Fruit fly (Drosophila melanogaster): ENCODE measurements around the gene CG6686.

Gene CG6686

DNA sequence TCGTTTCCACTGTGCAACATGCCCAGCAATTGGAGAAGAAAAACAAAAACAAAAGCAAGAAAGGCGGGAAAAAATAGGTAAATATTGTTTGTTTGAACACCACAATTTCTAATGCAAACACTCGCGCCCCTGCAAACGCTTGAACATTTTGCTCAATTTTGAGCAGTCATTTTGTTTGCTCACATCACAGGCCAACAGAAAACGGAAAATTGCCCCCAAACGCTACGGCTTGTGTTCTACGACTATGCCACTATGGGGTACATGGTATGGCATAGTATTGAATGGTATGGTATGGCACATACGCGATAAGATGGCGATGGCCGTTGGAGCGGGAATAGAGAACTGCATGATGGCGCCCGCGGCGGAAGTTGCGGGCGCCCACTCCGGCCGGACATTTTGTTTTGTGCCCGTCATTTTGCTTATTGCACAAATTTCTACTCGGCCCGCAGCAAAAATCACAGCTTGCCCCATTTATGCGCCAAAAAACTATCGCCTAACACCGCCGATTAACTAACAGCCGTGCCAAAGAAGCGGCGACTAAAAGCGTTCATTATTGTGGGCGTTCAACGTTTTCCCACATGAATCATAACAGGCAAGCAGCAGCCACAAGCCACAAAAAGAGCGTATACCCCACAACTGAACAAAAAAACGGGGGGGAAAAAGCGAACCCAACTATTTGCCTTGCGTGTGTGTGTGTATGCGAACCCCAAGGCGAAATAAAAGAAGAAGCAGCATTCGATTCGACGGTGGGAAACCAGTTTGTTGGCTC, 16.6 kb upstream of the CG6686 start (continued):
- TF ChIP-seq D19B (GFP tag; optimal IDR thresholded peaks at IDR 0.05) (peak; percentile 7), Six4 (GFP tag; optimal IDR thresholded peaks at IDR 0.05) (peak; percentile 47), CG30431 (GFP tag; optimal IDR thresholded peaks at IDR 0.05) (no peak), Hmr (GFP tag; optimal IDR thresholded peaks at IDR 0.05) (peak; percentile 78), CG34224 (GFP tag; IDR thresholded peaks at IDR 0.05; ENCODE audit: partially characterized antibody) (no peak), crc (GFP tag; optimal IDR thresholded peaks at IDR 0.05) (no peak), gro (GFP tag; optimal IDR thresholded peaks at IDR 0.05) (peak; percentile 42), Hr51 (GFP tag; optimal IDR thresholded peaks at IDR 0.05) (peak in 1 of 2 experiments; percentile 15), odd (GFP tag; optimal IDR thresholded peaks at IDR 0.05) (peak; percentile 89), CG3838 (GFP tag; optimal IDR thresholded peaks at IDR 0.05) (peak; percentile 96), inv (GFP tag; IDR thresholded peaks at IDR 0.05; ENCODE audit: partially characterized antibody) (no peak), p53 (GFP tag; optimal IDR thresholded peaks at IDR 0.05) (no peak), sr (GFP tag; IDR thresholded peaks at IDR 0.05) (no peak), HLH54F (GFP tag; optimal IDR thresholded peaks at IDR 0.05) (no peak), lbe (GFP tag; optimal IDR thresholded peaks at IDR 0.05) (no peak), CG1647 (GFP tag; optimal IDR thresholded peaks at IDR 0.05) (peak; percentile 6), sug (tag; optimal IDR thresholded peaks at IDR 0.05) (peak; percentile 85), CG13296 (GFP tag; optimal IDR thresholded peaks at IDR 0.05) (peak; percentile 67), CG2116 (GFP tag; optimal IDR thresholded peaks at IDR 0.05) (peak; percentile 63), knrl (GFP tag; IDR thresholded peaks at IDR 0.05; ENCODE audit: partially characterized antibody) (no peak), B-H2 (GFP tag; optimal IDR thresholded peaks at IDR 0.05) (peak; percentile 53), CG4730 (GFP tag; IDR thresholded peaks at IDR 0.05) (no peak), caup (GFP tag; optimal IDR thresholded peaks at IDR 0.05; ENCODE audit: severe bottlenecking) (peak; percentile 74), CG10543 (GFP tag; optimal IDR thresholded peaks at IDR 0.05) (peak; percentile 85), CG15601 (tag; optimal IDR thresholded peaks at IDR 0.05) (peak; percentile 88), pum (GFP tag; optimal IDR thresholded peaks at IDR 0.05) (no peak), CG33557 (GFP tag; optimal IDR thresholded peaks at IDR 0.05) (peak; percentile 93), CG10147 (GFP tag; optimal IDR thresholded peaks at IDR 0.05) (peak; percentile 39), CG9215 (GFP tag; IDR thresholded peaks at IDR 0.05) (no peak), al (GFP tag; IDR thresholded peaks at IDR 0.05) (no peak), sisA (GFP tag; IDR thresholded peaks at IDR 0.05) (no peak), CG6175 (GFP tag; IDR thresholded peaks at IDR 0.05) (no peak), CG3281 (GFP tag; optimal IDR thresholded peaks at IDR 0.05) (peak; percentile 68), kni (GFP tag; optimal IDR thresholded peaks at IDR 0.05) (peak; percentile 88), CG15514 (GFP tag; optimal IDR thresholded peaks at IDR 0.05) (peak; percentile 29), otp (GFP tag; IDR thresholded peaks at IDR 0.05) (no peak), CG14441 (GFP tag; IDR thresholded peaks at IDR 0.05) (no peak), HLH3B (GFP tag; IDR thresholded peaks at IDR 0.05) (no peak), CG10959 (GFP tag; IDR thresholded peaks at IDR 0.05) (no peak), nerfin-2 (GFP tag; IDR thresholded peaks at IDR 0.05; ENCODE audit: partially characterized antibody) (no peak), CG2678 (tag; optimal IDR thresholded peaks at IDR 0.05) (peak; percentile 73), ase (GFP tag; IDR thresholded peaks at IDR 0.05) (no peak), prd (optimal IDR thresholded peaks at IDR 0.05) (no peak), prd (GFP tag; IDR thresholded peaks at IDR 0.05) (no peak), CG14667 (GFP tag; IDR thresholded peaks at IDR 0.05) (no peak), CG8388 (GFP tag; optimal IDR thresholded peaks at IDR 0.05) (peak; percentile 64), lilli (GFP tag; optimal IDR thresholded peaks at IDR 0.05) (peak; percentile 35), CG10431 (GFP tag; optimal IDR thresholded peaks at IDR 0.05) (peak; percentile 96), NC2β (GFP tag; optimal IDR thresholded peaks at IDR 0.05) (peak; percentile 70)

Data from whole organism, embryonic.